Worm (Caenorhabditis elegans): ENCODE data around the gene snfc-5.

- TF ChIP-seq pqm-1 (tag; optimal IDR thresholded peaks at IDR 0.05) (no peak), unc-62 (GFP tag; optimal IDR thresholded peaks at IDR 0.05) (no peak), aha-1 (tag; optimal IDR thresholded peaks at IDR 0.05) (no peak), nhr-237 (tag; optimal IDR thresholded peaks at IDR 0.05) (no peak), fkh-10 (GFP tag; optimal IDR thresholded peaks at IDR 0.05) (no peak), ztf-4 (tag; optimal IDR thresholded peaks at IDR 0.05) (no peak)
Observed at ce11 chrIII:4370585-4370984, 34.0 kb upstream of the snfc-5 start, which contains the start of gene ckb-3.

Measured in whole organism, L1 larva.